Fruit fly (Drosophila melanogaster) Kc167 (cell line): ENCODE results near the gene LUBEL.

ENCODE experiments used
- Myc ChIP-seq: fragments of >200 bp; optimal IDR thresholded peaks from 2 replicates; lab custom pipeline; 2017; ENCODE audit warnings: missing external identifiers
- Sin3A ChIP-seq: fragments of >200 bp; optimal IDR thresholded peaks from 2 replicates; lab custom pipeline; 2018; ENCODE audit warnings: missing external identifiers
- h ChIP-seq: fragments of >200 bp; optimal IDR thresholded peaks from 3 replicates; lab custom pipeline; 2018; ENCODE audit warnings: missing external identifiers
- insv ChIP-seq: fragments of >200 bp; optimal IDR thresholded peaks from 3 replicates; lab custom pipeline; 2018; ENCODE audit warnings: missing external identifiers
- ttk ChIP-seq: sonication (Bioruptor generic); optimal IDR thresholded peaks from 2 replicates; lab custom pipeline; 2017; ENCODE audit warnings: missing external identifiers

DNA sequence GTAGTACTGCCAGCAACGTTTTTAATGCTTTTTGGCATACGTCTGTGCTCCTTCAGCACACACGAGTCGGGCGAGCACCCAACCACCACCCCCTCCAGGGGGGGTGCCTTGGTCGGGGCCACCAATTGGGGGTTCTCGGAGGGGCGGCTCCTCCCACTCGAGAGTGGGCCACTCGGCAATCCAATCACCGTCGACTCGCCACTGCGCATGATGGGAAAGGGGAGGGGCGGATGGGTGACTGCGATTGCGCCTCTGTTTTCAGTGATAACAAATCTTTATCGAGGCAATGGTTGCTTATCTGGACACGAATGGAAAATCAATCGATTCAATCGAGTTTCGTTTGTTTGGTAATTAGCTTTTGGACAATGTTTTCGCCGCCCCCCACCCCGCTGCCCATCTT, 44.9 kb upstream of the LUBEL start:
- TF ChIP-seq Sin3A (lab: Kevin White, UChicago) (no peak), h (lab: Kevin White, UChicago) (no peak), Myc (lab: Kevin White, UChicago) (no peak), ttk (no peak), insv (lab: Kevin White, UChicago) (no peak)
